Fruit fly (Drosophila melanogaster) whole organism, embryonic: ENCODE measurements around the gene Mtp.

ENCODE experiments used
- Abd-B ChIP-seq: fragments of 200-800 bp; sonication (Bioruptor generic); optimal IDR thresholded peaks from 2 replicates; lab custom pipeline; 2018; ENCODE audit warnings: missing biosample characterization, mild to moderate bottlenecking, missing genetic modification characterization, moderate library complexity
- CG1024 ChIP-seq: fragments of 200-800 bp; sonication (Bioruptor generic); IDR thresholded peaks from 2 replicates; pipeline ENCODE4 v1.3.6; 2022; ENCODE audit warnings: missing biosample characterization, missing genetic modification characterization
- CG10274 ChIP-seq: fragments of 200-800 bp; sonication (Bioruptor generic); optimal IDR thresholded peaks from 3 replicates; lab custom pipeline; 2017; ENCODE audit warnings: missing biosample characterization, mild to moderate bottlenecking, missing genetic modification characterization
- CG10979 ChIP-seq: fragments of 200-800 bp; sonication (Bioruptor generic); optimal IDR thresholded peaks from 2 replicates; lab custom pipeline; 2018; ENCODE audit warnings: missing biosample characterization, mild to moderate bottlenecking, missing genetic modification characterization, moderate library complexity
- CG11504 ChIP-seq: fragments of 200-800 bp; sonication (Bioruptor generic); optimal IDR thresholded peaks from 3 replicates; lab custom pipeline; 2019; ENCODE audit warnings: missing biosample characterization, mild to moderate bottlenecking, missing genetic modification characterization, moderate library complexity
- CG1233 ChIP-seq: fragments of 200-800 bp; sonication (Bioruptor generic); optimal IDR thresholded peaks from 4 replicates; lab custom pipeline; 2018; ENCODE audit warnings: missing biosample characterization, mild to moderate bottlenecking, missing genetic modification characterization
- CG13775 ChIP-seq: fragments of 200-800 bp; sonication (Bioruptor generic); optimal IDR thresholded peaks from 3 replicates; lab custom pipeline; 2017; ENCODE audit warnings: missing biosample characterization, mild to moderate bottlenecking, missing genetic modification characterization
- CG14441 ChIP-seq: fragments of 200-800 bp; sonication (Bioruptor generic); IDR thresholded peaks from 2 replicates; pipeline ENCODE4 v1.3.6; 2022; ENCODE audit warnings: missing biosample characterization, missing genetic modification characterization
- CG15011 ChIP-seq: fragments of 200-800 bp; sonication (Bioruptor generic); optimal IDR thresholded peaks from 3 replicates; lab custom pipeline; 2018; ENCODE audit warnings: missing biosample characterization, mild to moderate bottlenecking, missing genetic modification characterization
- CG17612 ChIP-seq: fragments of 200-800 bp; sonication (Bioruptor generic); IDR thresholded peaks from 2 replicates; pipeline ENCODE4 v1.3.6; 2022; ENCODE audit warnings: missing biosample characterization, missing genetic modification characterization
- CG18011 ChIP-seq: fragments of 200-800 bp; sonication (Bioruptor generic); optimal IDR thresholded peaks from 2 replicates; lab custom pipeline; 2017; ENCODE audit warnings: missing biosample characterization, missing genetic modification characterization, mild to moderate bottlenecking, moderate library complexity, missing genotype
- CG18476 ChIP-seq: fragments of 200-800 bp; sonication (Bioruptor generic); optimal IDR thresholded peaks from 2 replicates; lab custom pipeline; 2016; ENCODE audit warnings: missing biosample characterization, mild to moderate bottlenecking, missing genetic modification characterization
- CG2678 ChIP-seq: fragments of 200-800 bp; sonication (Bioruptor generic); optimal IDR thresholded peaks from 3 replicates; lab custom pipeline; 2019; ENCODE audit warnings: missing biosample characterization, mild to moderate bottlenecking, missing genetic modification characterization, moderate library complexity
- CG3065 ChIP-seq: fragments of 200-800 bp; sonication (Bioruptor generic); optimal IDR thresholded peaks from 2 replicates; lab custom pipeline; 2016; ENCODE audit warnings: missing biosample characterization, missing genetic modification characterization
- CG8290 ChIP-seq, 3 experiments: fragments of 200-800 bp; sonication (Bioruptor generic); optimal IDR thresholded peaks; 2 replicates each; lab custom pipeline; 2016 to 2019; ENCODE audit warnings: missing biosample characterization in 3 of 3, missing genetic modification characterization in 3 of 3, mild to moderate bottlenecking in 2 of 3, moderate library complexity in 1 of 3
- CG8924 ChIP-seq: fragments of 200-800 bp; optimal IDR thresholded peaks from 3 replicates; lab custom pipeline; 2019; ENCODE audit warnings: missing biosample characterization, mild to moderate bottlenecking, missing genetic modification characterization, moderate library complexity
- CG9876 ChIP-seq: fragments of 200-800 bp; sonication (Bioruptor generic); optimal IDR thresholded peaks from 2 replicates; lab custom pipeline; 2016; ENCODE audit warnings: missing biosample characterization, missing genetic modification characterization
- CrebB ChIP-seq: fragments of 200-800 bp; sonication (Bioruptor generic); optimal IDR thresholded peaks from 3 replicates; lab custom pipeline; 2018; ENCODE audit warnings: missing biosample characterization, mild to moderate bottlenecking, missing genetic modification characterization
- D ChIP-seq, 2 experiments: fragments of 200-800 bp in 1 of 2; fragments of >200 bp in 1 of 2; sonication (Bioruptor generic) in 1 of 2; optimal IDR thresholded peaks; 2 replicates in 1 of 2; 3 replicates in 1 of 2; lab custom pipeline; 2017; ENCODE audit warnings: mild to moderate bottlenecking in 1 of 2, missing biosample characterization in 1 of 2, missing genetic modification characterization in 1 of 2, missing genetic modification reagents in 1 of 2
- Dek ChIP-seq: fragments of 200-800 bp; sonication (Bioruptor generic); optimal IDR thresholded peaks from 3 replicates; lab custom pipeline; 2019; ENCODE audit warnings: missing biosample characterization, mild to moderate bottlenecking, missing genetic modification characterization, moderate library complexity
- Dp ChIP-seq: fragments of 200-800 bp; sonication (Bioruptor generic); optimal IDR thresholded peaks from 2 replicates; lab custom pipeline; 2018; ENCODE audit warnings: missing biosample characterization, mild to moderate bottlenecking, missing genetic modification characterization, moderate library complexity
- HmgD ChIP-seq: fragments of 200-800 bp; sonication (Bioruptor generic); optimal IDR thresholded peaks from 3 replicates; lab custom pipeline; 2016; ENCODE audit warnings: missing biosample characterization, missing genetic modification characterization
- Hr39 ChIP-seq: fragments of >200 bp; optimal IDR thresholded peaks from 2 replicates; lab custom pipeline; 2017
- Hr51 ChIP-seq, 2 experiments: fragments of 200-800 bp; sonication (Bioruptor generic); optimal IDR thresholded peaks; 2 replicates in 1 of 2; 3 replicates in 1 of 2; lab custom pipeline; 2016 to 2018; ENCODE audit warnings: missing biosample characterization in 2 of 2, missing genetic modification characterization in 2 of 2, mild to moderate bottlenecking in 1 of 2, moderate library complexity in 1 of 2
- Meics ChIP-seq: fragments of 200-800 bp; sonication (Bioruptor generic); optimal IDR thresholded peaks from 2 replicates; lab custom pipeline; 2017; ENCODE audit warnings: missing biosample characterization, mild to moderate bottlenecking, missing genetic modification characterization
- Ravus ChIP-seq: fragments of 200-800 bp; sonication (Bioruptor generic); IDR thresholded peaks from 2 replicates; pipeline ENCODE4 v1.3.6; 2022; ENCODE audit warnings: missing biosample characterization, missing genetic modification characterization
- Scr ChIP-seq: fragments of 200-800 bp; sonication (Bioruptor generic); IDR thresholded peaks from 2 replicates; pipeline ENCODE4 v1.3.6; 2022; ENCODE audit warnings: missing biosample characterization, missing genetic modification characterization; ENCODE audit not compliant: partially characterized antibody
- ac ChIP-seq: fragments of 200-800 bp; sonication (Bioruptor generic); optimal IDR thresholded peaks from 3 replicates; lab custom pipeline; 2017; ENCODE audit warnings: missing biosample characterization, mild to moderate bottlenecking, missing genetic modification characterization
- ap ChIP-seq: fragments of 200-800 bp; sonication (Bioruptor generic); IDR thresholded peaks from 2 replicates; pipeline ENCODE4 v1.3.6; 2022; ENCODE audit warnings: missing biosample characterization, missing genetic modification characterization
- ato ChIP-seq: fragments of 200-800 bp; sonication (Bioruptor generic); IDR thresholded peaks from 2 replicates; pipeline ENCODE4 v1.3.6; 2022; ENCODE audit warnings: missing biosample characterization, missing genetic modification characterization; ENCODE audit not compliant: partially characterized antibody
- bcd ChIP-seq: fragments of 200-800 bp; sonication (Bioruptor generic); optimal IDR thresholded peaks from 2 replicates; lab custom pipeline; 2017; ENCODE audit warnings: missing biosample characterization, mild to moderate bottlenecking, missing genetic modification characterization
- cato ChIP-seq: fragments of 200-800 bp; sonication (Bioruptor generic); optimal IDR thresholded peaks from 2 replicates; lab custom pipeline; 2016; ENCODE audit warnings: missing biosample characterization, missing genetic modification characterization, borderline replicate concordance
- caup ChIP-seq: fragments of 200-800 bp; sonication (Bioruptor generic); optimal IDR thresholded peaks from 3 replicates; lab custom pipeline; 2017; ENCODE audit warnings: missing biosample characterization, mild to moderate bottlenecking, missing genetic modification characterization, moderate library complexity; ENCODE audit not compliant: severe bottlenecking
- crol ChIP-seq: fragments of 200-800 bp; sonication (Bioruptor generic); IDR thresholded peaks from 2 replicates; pipeline ENCODE4 v1.3.6; 2022; ENCODE audit warnings: missing biosample characterization, missing genetic modification characterization
- exex ChIP-seq: fragments of 200-800 bp; sonication (Bioruptor generic); optimal IDR thresholded peaks from 4 replicates; lab custom pipeline; 2018; ENCODE audit warnings: missing biosample characterization, mild to moderate bottlenecking, missing genetic modification characterization, moderate library complexity
- fd96Cb ChIP-seq: fragments of 200-800 bp; sonication (Bioruptor generic); optimal IDR thresholded peaks from 2 replicates; lab custom pipeline; 2018; ENCODE audit warnings: missing biosample characterization, mild to moderate bottlenecking, missing genetic modification characterization, moderate library complexity
- ftz-f1 ChIP-seq: fragments of 200-800 bp; sonication (Bioruptor generic); optimal IDR thresholded peaks from 2 replicates; lab custom pipeline; 2016; ENCODE audit warnings: missing biosample characterization, missing genetic modification characterization
- gcm2 ChIP-seq: fragments of 200-800 bp; sonication (Bioruptor generic); optimal IDR thresholded peaks from 2 replicates; lab custom pipeline; 2016; ENCODE audit warnings: missing biosample characterization, missing genetic modification characterization
- grn ChIP-seq: fragments of 200-800 bp; sonication (Bioruptor generic); optimal IDR thresholded peaks from 3 replicates; lab custom pipeline; 2017; ENCODE audit warnings: missing biosample characterization, missing genetic modification characterization
- gro ChIP-seq: fragments of 200-800 bp; sonication (Bioruptor generic); optimal IDR thresholded peaks from 2 replicates; lab custom pipeline; 2016; ENCODE audit warnings: missing biosample characterization, missing genetic modification characterization
- h ChIP-seq: fragments of >200 bp; optimal IDR thresholded peaks from 2 replicates; lab custom pipeline; 2017
- hkb ChIP-seq, 2 experiments: fragments of 200-800 bp in 1 of 2; fragments of >200 bp in 1 of 2; sonication (Bioruptor generic) in 1 of 2; IDR thresholded peaks in 1 of 2; optimal IDR thresholded peaks in 1 of 2; 2 replicates each; pipeline versions ENCODE4 v1.3.6 to Lab custom; 2017 to 2022; ENCODE audit warnings: missing biosample characterization in 1 of 2, missing genetic modification characterization in 1 of 2
- nau ChIP-seq: fragments of 200-800 bp; sonication (Bioruptor generic); optimal IDR thresholded peaks from 3 replicates; lab custom pipeline; 2017; ENCODE audit warnings: missing biosample characterization, mild to moderate bottlenecking, missing genetic modification characterization, missing genetic modification reagents
- pnt ChIP-seq: fragments of 200-800 bp; sonication (Bioruptor generic); optimal IDR thresholded peaks from 3 replicates; lab custom pipeline; 2016; ENCODE audit warnings: missing biosample characterization, missing genetic modification characterization
- row ChIP-seq: fragments of 200-800 bp; sonication (Bioruptor generic); IDR thresholded peaks from 3 replicates; pipeline ENCODE4 v1.3.6; 2022; ENCODE audit warnings: missing biosample characterization, missing genetic modification characterization
- run ChIP-seq: fragments of 200-800 bp; sonication (Bioruptor generic); optimal IDR thresholded peaks from 3 replicates; lab custom pipeline; 2018; ENCODE audit warnings: missing biosample characterization, mild to moderate bottlenecking, missing genetic modification characterization
- slp2 ChIP-seq: fragments of 200-800 bp; sonication (Bioruptor generic); optimal IDR thresholded peaks from 2 replicates; lab custom pipeline; 2016; ENCODE audit warnings: missing biosample characterization, missing genetic modification characterization
- tup ChIP-seq: fragments of 200-800 bp; sonication (Bioruptor generic); optimal IDR thresholded peaks from 2 replicates; lab custom pipeline; 2016; ENCODE audit warnings: missing biosample characterization, mild to moderate bottlenecking, missing genetic modification characterization, moderate library complexity
- zen2 ChIP-seq: fragments of 200-800 bp; sonication (Bioruptor generic); IDR thresholded peaks from 3 replicates; pipeline ENCODE4 v1.3.6; 2022; ENCODE audit warnings: missing biosample characterization, missing genetic modification characterization; ENCODE audit not compliant: partially characterized antibody

Gene Mtp

dm6 chr2L:20911374-20911773, 11.3 kb downstream of the Mtp start (continued):
- TF ChIP-seq CG8924 (no peak), CG11504 (tag; lab: Kevin White, UChicago) (peak; percentile 34), zen2 (GFP tag; lab: Robert Waterston, UW) (no peak), ato (GFP tag; lab: Robert Waterston, UW) (no peak), Dp (GFP tag; lab: Kevin White, UChicago) (no peak), Dek (tag; lab: Kevin White, UChicago) (peak; percentile 5), pnt (GFP tag; lab: Kevin White, UChicago) (no peak), nau (GFP tag; lab: Kevin White, UChicago) (peak; percentile 43), CG8290 (GFP tag; optimal IDR thresholded peaks at IDR 0.05; lab: Kevin White, UChicago) (no peak), CG8290 (tag; optimal IDR thresholded peaks at IDR 0.05; lab: Kevin White, UChicago) (peak in 1 of 2 experiments; percentile 69), gro (GFP tag; lab: Kevin White, UChicago) (peak; percentile 5), CG1024 (GFP tag; lab: Robert Waterston, UW) (no peak), ftz-f1 (GFP tag; lab: Kevin White, UChicago) (no peak), Ravus (no peak), CG9876 (GFP tag; lab: Kevin White, UChicago) (no peak), bcd (GFP tag; lab: Kevin White, UChicago) (no peak), hkb (optimal IDR thresholded peaks at IDR 0.05; lab: Kevin White, UChicago) (no peak), hkb (GFP tag; IDR thresholded peaks at IDR 0.05; lab: Robert Waterston, UW) (peak; percentile 47; the same call in 1 of the 2 replicates), CG10274 (GFP tag; lab: Kevin White, UChicago) (no peak), cato (GFP tag; lab: Kevin White, UChicago) (no peak), CG18011 (no peak), slp2 (GFP tag; lab: Kevin White, UChicago) (no peak), CG10979 (tag; lab: Kevin White, UChicago) (no peak), CG3065 (GFP tag; lab: Kevin White, UChicago) (no peak), D (optimal IDR thresholded peaks at IDR 0.05; lab: Kevin White, UChicago) (no peak), D (GFP tag; optimal IDR thresholded peaks at IDR 0.05; lab: Kevin White, UChicago) (no peak), Meics (GFP tag; lab: Kevin White, UChicago) (peak; percentile 37), exex (tag; lab: Kevin White, UChicago) (peak; percentile 14), h (no peak), gcm2 (no peak), tup (GFP tag; lab: Kevin White, UChicago) (no peak), ac (GFP tag; lab: Kevin White, UChicago) (no peak), CG2678 (tag; lab: Kevin White, UChicago) (peak; percentile 56), CG17612 (GFP tag; lab: Robert Waterston, UW) (no peak), fd96Cb (no peak), ap (GFP tag; lab: Robert Waterston, UW) (no peak), caup (peak; percentile 24), CrebB (tag; lab: Kevin White, UChicago) (peak; percentile 3), grn (GFP tag; lab: Kevin White, UChicago) (no peak), Hr39 (lab: Kevin White, UChicago) (no peak), CG14441 (0 out of 2 replicates have a peak, but pooled peaks have one; percentile 25), CG15011 (GFP tag; lab: Kevin White, UChicago) (peak; percentile 1), CG13775 (GFP tag; lab: Kevin White, UChicago) (no peak), crol (GFP tag; lab: Robert Waterston, UW) (no peak), Abd-B (GFP tag; lab: Kevin White, UChicago) (no peak), HmgD (GFP tag; lab: Kevin White, UChicago) (no peak), Hr51 (GFP tag; optimal IDR thresholded peaks at IDR 0.05; lab: Kevin White, UChicago) (peak in 1 of 2 experiments; percentile 12), CG18476 (GFP tag; lab: Kevin White, UChicago) (no peak), Scr (no peak), CG1233 (GFP tag; lab: Kevin White, UChicago) (peak; percentile 51), row (GFP tag; lab: Robert Waterston, UW) (no peak), run (tag; lab: Kevin White, UChicago) (peak; percentile 14)
